Fruit fly (Drosophila melanogaster) whole organism, embryonic: Measurements from ENCODE around the gene CG43630.

Experiments used
- Atf-2 ChIP-seq: fragments of 200-800 bp; sonication (Bioruptor generic); optimal IDR thresholded peaks from 2 replicates; lab custom pipeline; 2016; ENCODE audit warnings: missing biosample characterization, missing genetic modification characterization
- Atf3 ChIP-seq: fragments of 200-800 bp; sonication (Bioruptor generic); optimal IDR thresholded peaks from 3 replicates; lab custom pipeline; 2016; ENCODE audit warnings: missing biosample characterization, missing genetic modification characterization
- BEAF-32 ChIP-seq: fragments of 200-800 bp; sonication (Bioruptor generic); optimal IDR thresholded peaks from 3 replicates; lab custom pipeline; 2017; ENCODE audit warnings: missing biosample characterization, missing genetic modification characterization, mild to moderate bottlenecking, moderate library complexity, missing genetic modification reagents
- C15 ChIP-seq: fragments of 200-800 bp; sonication (Bioruptor generic); IDR thresholded peaks from 3 replicates; pipeline ENCODE4 v1.3.6; 2022; ENCODE audit warnings: missing biosample characterization, missing genetic modification characterization
- CG11398 ChIP-seq: fragments of 200-800 bp; sonication (Bioruptor generic); optimal IDR thresholded peaks from 2 replicates; lab custom pipeline; 2016; ENCODE audit warnings: missing biosample characterization, missing genetic modification characterization
- CG11723 ChIP-seq: fragments of 200-800 bp; sonication (Bioruptor generic); optimal IDR thresholded peaks from 2 replicates; lab custom pipeline; 2017; ENCODE audit warnings: missing biosample characterization, mild to moderate bottlenecking, missing genetic modification characterization
- CG13287 ChIP-seq: fragments of 200-800 bp; sonication (Bioruptor generic); IDR thresholded peaks from 2 replicates; pipeline ENCODE4 v1.3.6; 2022; ENCODE audit warnings: missing biosample characterization, missing genetic modification characterization; ENCODE audit not compliant: partially characterized antibody
- CG14710 ChIP-seq: fragments of 200-800 bp; sonication (Bioruptor generic); optimal IDR thresholded peaks from 3 replicates; lab custom pipeline; 2019; ENCODE audit warnings: missing biosample characterization, mild to moderate bottlenecking, missing genetic modification characterization, moderate library complexity
- CG15601 ChIP-seq: fragments of 200-800 bp; sonication (Bioruptor generic); optimal IDR thresholded peaks from 3 replicates; lab custom pipeline; 2019; ENCODE audit warnings: missing biosample characterization, mild to moderate bottlenecking, missing genetic modification characterization, moderate library complexity
- CG1832 ChIP-seq: fragments of 200-800 bp; sonication (Bioruptor generic); optimal IDR thresholded peaks from 2 replicates; lab custom pipeline; 2017; ENCODE audit warnings: missing biosample characterization, mild to moderate bottlenecking, missing genetic modification characterization, inconsistent platforms
- CG2116 ChIP-seq: fragments of 200-800 bp; sonication (Bioruptor generic); optimal IDR thresholded peaks from 3 replicates; lab custom pipeline; 2018; ENCODE audit warnings: missing biosample characterization, mild to moderate bottlenecking, missing genetic modification characterization
- CG2875 ChIP-seq: fragments of 200-800 bp; sonication (Bioruptor generic); optimal IDR thresholded peaks from 2 replicates; lab custom pipeline; 2017; ENCODE audit warnings: missing biosample characterization, mild to moderate bottlenecking, missing genetic modification characterization, missing genetic modification reagents
- CG2889 ChIP-seq: fragments of 200-800 bp; sonication (Bioruptor generic); IDR thresholded peaks from 3 replicates; pipeline ENCODE4 v1.3.6; 2022; ENCODE audit warnings: missing biosample characterization, missing genetic modification characterization
- CG30020 ChIP-seq: fragments of 200-800 bp; optimal IDR thresholded peaks from 2 replicates; lab custom pipeline; 2019; ENCODE audit warnings: missing biosample characterization, mild to moderate bottlenecking, missing genetic modification characterization, moderate library complexity
- CG3065 ChIP-seq: fragments of 200-800 bp; sonication (Bioruptor generic); optimal IDR thresholded peaks from 2 replicates; lab custom pipeline; 2016; ENCODE audit warnings: missing biosample characterization, missing genetic modification characterization
- CG3847 ChIP-seq: fragments of 200-800 bp; sonication (Bioruptor generic); IDR thresholded peaks from 2 replicates; pipeline ENCODE4 v1.3.6; 2022; ENCODE audit warnings: missing biosample characterization, missing genetic modification characterization
- CG3995 ChIP-seq: fragments of 200-800 bp; sonication (Bioruptor generic); optimal IDR thresholded peaks from 3 replicates; lab custom pipeline; 2016; ENCODE audit warnings: missing biosample characterization, missing genetic modification characterization
- CG4617 ChIP-seq: fragments of 200-800 bp; sonication (Bioruptor generic); optimal IDR thresholded peaks from 3 replicates; lab custom pipeline; 2016; ENCODE audit warnings: missing biosample characterization, missing genetic modification characterization, borderline replicate concordance
- CG9437 ChIP-seq: fragments of 200-800 bp; sonication (Bioruptor generic); optimal IDR thresholded peaks from 2 replicates; lab custom pipeline; 2018; ENCODE audit warnings: missing biosample characterization, mild to moderate bottlenecking, missing genetic modification characterization
- CG9797 ChIP-seq: fragments of 200-800 bp; sonication (Bioruptor generic); optimal IDR thresholded peaks from 3 replicates; lab custom pipeline; 2018; ENCODE audit warnings: missing biosample characterization, mild to moderate bottlenecking, missing genetic modification characterization
- CTCF ChIP-seq: fragments of 200-800 bp; sonication (Bioruptor generic); optimal IDR thresholded peaks from 2 replicates; lab custom pipeline; 2017; ENCODE audit warnings: missing biosample characterization, mild to moderate bottlenecking, missing genetic modification characterization, moderate library complexity
- Dp ChIP-seq: fragments of 200-800 bp; sonication (Bioruptor generic); optimal IDR thresholded peaks from 2 replicates; lab custom pipeline; 2018; ENCODE audit warnings: missing biosample characterization, mild to moderate bottlenecking, missing genetic modification characterization, moderate library complexity
- Hr39 ChIP-seq: fragments of >200 bp; optimal IDR thresholded peaks from 2 replicates; lab custom pipeline; 2017
- Kr ChIP-seq: fragments of 200-800 bp; sonication (Bioruptor generic); optimal IDR thresholded peaks from 2 replicates; lab custom pipeline; 2017; ENCODE audit warnings: missing biosample characterization, mild to moderate bottlenecking, missing genetic modification characterization
- Lhr ChIP-seq: fragments of 200-800 bp; sonication (Bioruptor generic); optimal IDR thresholded peaks from 3 replicates; lab custom pipeline; 2017; ENCODE audit warnings: mild to moderate bottlenecking, missing biosample characterization, missing genetic modification reagents, missing genetic modification characterization
- MBD-R2 ChIP-seq: fragments of 200-800 bp; sonication (Bioruptor generic); IDR thresholded peaks from 2 replicates; pipeline ENCODE4 v1.3.6; 2022; ENCODE audit warnings: missing biosample characterization, missing genetic modification characterization
- MESR4 ChIP-seq: fragments of 200-800 bp; sonication (Bioruptor generic); optimal IDR thresholded peaks from 2 replicates; lab custom pipeline; 2018; ENCODE audit warnings: missing biosample characterization, mild to moderate bottlenecking, missing genetic modification characterization, moderate library complexity
- NC2α ChIP-seq: fragments of 200-800 bp; sonication (Bioruptor generic); optimal IDR thresholded peaks from 2 replicates; lab custom pipeline; 2016; ENCODE audit warnings: missing biosample characterization, missing genetic modification characterization
- Pdp1 ChIP-seq, 2 experiments: fragments of 200-800 bp; sonication (Bioruptor generic); optimal IDR thresholded peaks; 3 replicates each; lab custom pipeline; 2016; ENCODE audit warnings: missing biosample characterization in 2 of 2, missing genetic modification characterization in 2 of 2, mild to moderate bottlenecking in 1 of 2, moderate library complexity in 1 of 2
- Ravus ChIP-seq: fragments of 200-800 bp; sonication (Bioruptor generic); IDR thresholded peaks from 2 replicates; pipeline ENCODE4 v1.3.6; 2022; ENCODE audit warnings: missing biosample characterization, missing genetic modification characterization
- Six4 ChIP-seq: fragments of 200-800 bp; sonication (Bioruptor generic); optimal IDR thresholded peaks from 2 replicates; lab custom pipeline; 2016; ENCODE audit warnings: missing biosample characterization, missing genetic modification characterization
- ac ChIP-seq: fragments of 200-800 bp; sonication (Bioruptor generic); optimal IDR thresholded peaks from 3 replicates; lab custom pipeline; 2017; ENCODE audit warnings: missing biosample characterization, mild to moderate bottlenecking, missing genetic modification characterization
- dm ChIP-seq: fragments of 200-800 bp; sonication (Bioruptor generic); optimal IDR thresholded peaks from 3 replicates; lab custom pipeline; 2016; ENCODE audit warnings: missing biosample characterization, missing genetic modification characterization
- dmrt99B ChIP-seq: fragments of 200-800 bp; sonication (Bioruptor generic); optimal IDR thresholded peaks from 2 replicates; lab custom pipeline; 2018; ENCODE audit warnings: missing biosample characterization, mild to moderate bottlenecking, missing genetic modification characterization, moderate library complexity
- gsb-n ChIP-seq: fragments of 200-800 bp; sonication (Bioruptor generic); optimal IDR thresholded peaks from 3 replicates; lab custom pipeline; 2018; ENCODE audit warnings: missing biosample characterization, mild to moderate bottlenecking, missing genetic modification characterization
- ham ChIP-seq: fragments of 200-800 bp; sonication (Bioruptor generic); IDR thresholded peaks from 2 replicates; pipeline ENCODE4 v1.3.6; 2022; ENCODE audit warnings: missing biosample characterization, missing genetic modification characterization
- jumu ChIP-seq: fragments of 200-800 bp; sonication (Bioruptor generic); optimal IDR thresholded peaks from 3 replicates; lab custom pipeline; 2016; ENCODE audit warnings: missing biosample characterization, missing genetic modification characterization
- kay ChIP-seq: fragments of 200-800 bp; sonication (Bioruptor generic); optimal IDR thresholded peaks from 2 replicates; lab custom pipeline; 2016; ENCODE audit warnings: missing biosample characterization, missing genetic modification characterization
- lov ChIP-seq, 2 experiments: fragments of 200-800 bp in 1 of 2; fragments of >200 bp in 1 of 2; sonication (Bioruptor generic) in 1 of 2; IDR thresholded peaks in 1 of 2; optimal IDR thresholded peaks in 1 of 2; 2 replicates in 1 of 2; 3 replicates in 1 of 2; pipeline versions ENCODE4 v1.3.6 to Lab custom; 2017 to 2022; ENCODE audit warnings: missing biosample characterization in 1 of 2, missing genetic modification characterization in 1 of 2
- nmo ChIP-seq: fragments of 200-800 bp; sonication (Bioruptor generic); optimal IDR thresholded peaks from 2 replicates; lab custom pipeline; 2018; ENCODE audit warnings: missing biosample characterization, mild to moderate bottlenecking, missing genetic modification characterization, moderate library complexity
- nom ChIP-seq: fragments of 200-800 bp; sonication (Bioruptor generic); optimal IDR thresholded peaks from 2 replicates; lab custom pipeline; 2017; ENCODE audit warnings: missing biosample characterization, missing genetic modification characterization, mild to moderate bottlenecking, moderate library complexity, missing genetic modification reagents
- pita ChIP-seq: fragments of 200-800 bp; sonication (Bioruptor generic); optimal IDR thresholded peaks from 2 replicates; lab custom pipeline; 2017; ENCODE audit warnings: missing biosample characterization, mild to moderate bottlenecking, missing genetic modification characterization
- pzg ChIP-seq: fragments of 200-800 bp; sonication (Bioruptor generic); optimal IDR thresholded peaks from 3 replicates; lab custom pipeline; 2018; ENCODE audit warnings: missing biosample characterization, mild to moderate bottlenecking, missing genetic modification characterization, moderate library complexity
- sna ChIP-seq: fragments of 200-800 bp; sonication (Bioruptor generic); IDR thresholded peaks from 2 replicates; pipeline ENCODE4 v1.3.6; 2022; ENCODE audit warnings: missing biosample characterization, missing genetic modification characterization; ENCODE audit not compliant: partially characterized antibody
- stc ChIP-seq: fragments of 200-800 bp; sonication (Bioruptor generic); IDR thresholded peaks from 2 replicates; pipeline ENCODE4 v1.3.6; 2022; ENCODE audit warnings: missing biosample characterization, missing genetic modification characterization
- sug ChIP-seq: fragments of 200-800 bp; optimal IDR thresholded peaks from 2 replicates; lab custom pipeline; 2019; ENCODE audit warnings: missing biosample characterization, mild to moderate bottlenecking, missing genetic modification characterization, moderate library complexity
- tap ChIP-seq: fragments of 200-800 bp; optimal IDR thresholded peaks from 3 replicates; lab custom pipeline; 2019; ENCODE audit warnings: missing biosample characterization, mild to moderate bottlenecking, missing genetic modification characterization, moderate library complexity
- tio ChIP-seq: fragments of 200-800 bp; sonication (Bioruptor generic); optimal IDR thresholded peaks from 2 replicates; lab custom pipeline; 2017; ENCODE audit warnings: missing biosample characterization, missing genetic modification characterization, inconsistent platforms
- trem ChIP-seq: fragments of 200-800 bp; optimal IDR thresholded peaks from 3 replicates; lab custom pipeline; 2019; ENCODE audit warnings: missing biosample characterization, mild to moderate bottlenecking, missing genetic modification characterization, moderate library complexity
- z ChIP-seq: fragments of 200-800 bp; sonication (Bioruptor generic); IDR thresholded peaks from 3 replicates; pipeline ENCODE4 v1.3.6; 2022; ENCODE audit warnings: missing biosample characterization, missing genetic modification characterization

Gene CG43630

DNA sequence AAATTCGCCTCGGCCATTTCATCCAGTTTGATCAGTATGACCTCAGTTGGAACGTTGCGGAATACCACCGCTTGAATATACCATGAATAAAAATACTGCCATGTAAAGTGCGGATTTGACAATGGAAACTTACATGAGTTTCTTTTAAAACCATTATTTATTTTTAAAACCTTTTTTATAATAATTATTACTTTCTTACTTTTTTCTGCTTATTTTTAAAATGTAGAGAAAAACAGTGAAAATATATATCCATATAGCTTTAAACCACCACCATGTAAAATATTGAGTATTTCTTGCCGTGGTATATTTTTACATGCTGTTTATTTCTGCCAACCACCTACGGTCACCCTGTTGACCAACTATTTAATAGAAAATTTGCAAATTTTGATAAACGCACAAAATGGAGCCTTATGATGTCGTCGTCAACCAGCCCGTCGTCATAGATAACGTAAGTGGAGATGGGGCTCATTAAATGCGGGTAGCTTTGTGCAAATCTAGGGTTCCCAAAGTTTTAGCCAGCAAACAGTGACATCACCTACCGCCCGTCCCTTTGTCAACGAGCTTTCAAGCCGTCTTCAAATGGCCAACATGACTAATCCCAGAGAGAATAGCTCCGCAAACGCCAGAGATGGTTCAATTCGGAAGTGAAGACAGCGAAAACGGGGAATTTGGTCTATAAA is 15.5 kb upstream of the CG43630 start, which contains the start of gene Arp1 (continued):
- TF ChIP-seq lov (optimal IDR thresholded peaks at IDR 0.05; lab: Kevin White, UChicago) (no peak), lov (GFP tag; IDR thresholded peaks at IDR 0.05; lab: Robert Waterston, UW) (no peak), CG4617 (peak; percentile 83), CG30020 (tag; lab: Kevin White, UChicago) (peak; percentile 28), Ravus (no peak), nom (GFP tag; lab: Kevin White, UChicago) (no peak), stc (GFP tag; lab: Robert Waterston, UW) (no peak), dmrt99B (tag; lab: Kevin White, UChicago) (no peak), Pdp1 (GFP tag; optimal IDR thresholded peaks at IDR 0.05; lab: Kevin White, UChicago) (peak in 1 of 2 experiments; percentile 41), CG15601 (tag; lab: Kevin White, UChicago) (peak; percentile 59), gsb-n (tag; lab: Kevin White, UChicago) (peak; percentile 13), jumu (GFP tag; lab: Kevin White, UChicago) (no peak), CG11398 (GFP tag; lab: Kevin White, UChicago) (no peak), nmo (GFP tag; lab: Kevin White, UChicago) (peak; percentile 39), CG11723 (GFP tag; lab: Kevin White, UChicago) (no peak), pzg (GFP tag; lab: Kevin White, UChicago) (peak; percentile 59), MESR4 (GFP tag; lab: Kevin White, UChicago) (peak; percentile 89), ham (GFP tag; lab: Robert Waterston, UW) (no peak), dm (no peak), Dp (GFP tag; lab: Kevin White, UChicago) (peak; percentile 30), z (GFP tag; lab: Robert Waterston, UW) (no peak), sna (GFP tag; lab: Robert Waterston, UW) (no peak), CG1832 (GFP tag; lab: Kevin White, UChicago) (no peak), CG9797 (GFP tag; lab: Kevin White, UChicago) (peak; percentile 78), CG13287 (GFP tag; lab: Robert Waterston, UW) (peak; percentile 23; the same call in 1 of the 2 replicates), sug (peak; percentile 42), CG9437 (no peak), Hr39 (lab: Kevin White, UChicago) (no peak), CTCF (GFP tag; lab: Kevin White, UChicago) (peak; percentile 65), C15 (GFP tag; lab: Robert Waterston, UW) (no peak), tio (GFP tag; lab: Kevin White, UChicago) (no peak), CG3065 (GFP tag; lab: Kevin White, UChicago) (no peak), CG3995 (peak; percentile 15), pita (GFP tag; lab: Kevin White, UChicago) (peak; percentile 52), Kr (GFP tag; lab: Kevin White, UChicago) (no peak), Atf-2 (GFP tag; lab: Kevin White, UChicago) (no peak), ac (GFP tag; lab: Kevin White, UChicago) (no peak), trem (tag; lab: Kevin White, UChicago) (peak; percentile 50), CG2116 (GFP tag; lab: Kevin White, UChicago) (peak; percentile 7), CG2875 (GFP tag; lab: Kevin White, UChicago) (no peak), CG14710 (tag; lab: Kevin White, UChicago) (peak; percentile 54), MBD-R2 (GFP tag; lab: Robert Waterston, UW) (peak; percentile 40; the same call in 1 of the 2 replicates), Lhr (GFP tag; lab: Kevin White, UChicago) (peak; percentile 81), tap (no peak), Atf3 (GFP tag; lab: Kevin White, UChicago) (peak; percentile 50), BEAF-32 (peak; percentile 35), kay (GFP tag; lab: Kevin White, UChicago) (peak; percentile 9), Six4 (GFP tag; lab: Kevin White, UChicago) (no peak), NC2α (GFP tag; lab: Kevin White, UChicago) (no peak), CG2889 (no peak), CG3847 (GFP tag; lab: Robert Waterston, UW) (no peak)
- TF ChIP-seq, all 482 proteins: peak for 39
